Fruit fly (Drosophila melanogaster) whole organism, embryonic: ENCODE data around the gene Tim9b.

Source experiments
- BEAF-32 ChIP-seq: fragments of 200-800 bp; sonication (Bioruptor generic); optimal IDR thresholded peaks from 3 replicates; lab custom pipeline; 2017; ENCODE audit warnings: missing biosample characterization, missing genetic modification characterization, mild to moderate bottlenecking, moderate library complexity, missing genetic modification reagents
- Blimp-1 ChIP-seq: fragments of 200-800 bp; sonication (Bioruptor generic); optimal IDR thresholded peaks from 3 replicates; lab custom pipeline; 2018; ENCODE audit warnings: missing biosample characterization, missing genetic modification characterization, mild to moderate bottlenecking, moderate library complexity, missing genetic modification reagents
- CG10565 ChIP-seq: fragments of 200-800 bp; sonication (Bioruptor generic); optimal IDR thresholded peaks from 3 replicates; lab custom pipeline; 2016; ENCODE audit warnings: missing biosample characterization, mild to moderate bottlenecking, missing genetic modification characterization
- CG12391 ChIP-seq: fragments of 200-800 bp; sonication (Bioruptor generic); optimal IDR thresholded peaks from 3 replicates; lab custom pipeline; 2018; ENCODE audit warnings: missing biosample characterization, mild to moderate bottlenecking, missing genetic modification characterization, moderate library complexity
- CG13123 ChIP-seq: fragments of 200-800 bp; sonication (Bioruptor generic); optimal IDR thresholded peaks from 2 replicates; lab custom pipeline; 2016; ENCODE audit warnings: missing biosample characterization, missing genetic modification characterization
- CG15011 ChIP-seq: fragments of 200-800 bp; sonication (Bioruptor generic); optimal IDR thresholded peaks from 3 replicates; lab custom pipeline; 2018; ENCODE audit warnings: missing biosample characterization, mild to moderate bottlenecking, missing genetic modification characterization
- CG15601 ChIP-seq: fragments of 200-800 bp; sonication (Bioruptor generic); optimal IDR thresholded peaks from 3 replicates; lab custom pipeline; 2019; ENCODE audit warnings: missing biosample characterization, mild to moderate bottlenecking, missing genetic modification characterization, moderate library complexity
- CG16813 ChIP-seq: fragments of 200-800 bp; sonication (Bioruptor generic); IDR thresholded peaks from 3 replicates; pipeline ENCODE4 v1.3.6; 2022; ENCODE audit warnings: missing biosample characterization, missing genetic modification characterization; ENCODE audit not compliant: partially characterized antibody
- CG17186 ChIP-seq: fragments of 200-800 bp; sonication (Bioruptor generic); optimal IDR thresholded peaks from 3 replicates; lab custom pipeline; 2017; ENCODE audit warnings: missing biosample characterization, missing genetic modification reagents, missing genetic modification characterization
- CG1792 ChIP-seq: fragments of 200-800 bp; sonication (Bioruptor generic); optimal IDR thresholded peaks from 2 replicates; lab custom pipeline; 2016; ENCODE audit warnings: missing biosample characterization, missing genetic modification characterization
- CG2116 ChIP-seq: fragments of 200-800 bp; sonication (Bioruptor generic); optimal IDR thresholded peaks from 3 replicates; lab custom pipeline; 2018; ENCODE audit warnings: missing biosample characterization, mild to moderate bottlenecking, missing genetic modification characterization
- CG2120 ChIP-seq: fragments of 200-800 bp; sonication (Bioruptor generic); optimal IDR thresholded peaks from 3 replicates; lab custom pipeline; 2016; ENCODE audit warnings: missing biosample characterization, missing genetic modification characterization
- CG30020 ChIP-seq: fragments of 200-800 bp; optimal IDR thresholded peaks from 2 replicates; lab custom pipeline; 2019; ENCODE audit warnings: missing biosample characterization, mild to moderate bottlenecking, missing genetic modification characterization, moderate library complexity
- CG3163 ChIP-seq: fragments of 200-800 bp; sonication (Bioruptor generic); optimal IDR thresholded peaks from 3 replicates; lab custom pipeline; 2016; ENCODE audit warnings: missing biosample characterization, missing genetic modification characterization
- CG32532 ChIP-seq: fragments of 200-800 bp; sonication (Bioruptor generic); IDR thresholded peaks from 2 replicates; pipeline ENCODE4 v1.3.6; 2022; ENCODE audit warnings: missing biosample characterization, missing genetic modification characterization
- CG3838 ChIP-seq: fragments of 200-800 bp; sonication (Bioruptor generic); optimal IDR thresholded peaks from 3 replicates; lab custom pipeline; 2016; ENCODE audit warnings: missing biosample characterization, missing genetic modification characterization
- CG4617 ChIP-seq: fragments of 200-800 bp; sonication (Bioruptor generic); optimal IDR thresholded peaks from 3 replicates; lab custom pipeline; 2016; ENCODE audit warnings: missing biosample characterization, missing genetic modification characterization, borderline replicate concordance
- CG6813 ChIP-seq: fragments of 200-800 bp; sonication (Bioruptor generic); optimal IDR thresholded peaks from 2 replicates; lab custom pipeline; 2017; ENCODE audit warnings: missing biosample characterization, missing genetic modification characterization, mild to moderate bottlenecking, moderate library complexity, missing genetic modification reagents
- CG7963 ChIP-seq: fragments of 200-800 bp; sonication (Bioruptor generic); IDR thresholded peaks from 3 replicates; pipeline ENCODE4 v1.3.6; 2022; ENCODE audit warnings: missing biosample characterization, missing genetic modification characterization; ENCODE audit not compliant: partially characterized antibody
- CG9727 ChIP-seq: fragments of 200-800 bp; sonication (Bioruptor generic); optimal IDR thresholded peaks from 3 replicates; lab custom pipeline; 2017; ENCODE audit warnings: missing biosample characterization, mild to moderate bottlenecking, missing genetic modification characterization
- CG9797 ChIP-seq: fragments of 200-800 bp; sonication (Bioruptor generic); optimal IDR thresholded peaks from 3 replicates; lab custom pipeline; 2018; ENCODE audit warnings: missing biosample characterization, mild to moderate bottlenecking, missing genetic modification characterization
- E2f2 ChIP-seq: fragments of 200-800 bp; sonication (Bioruptor generic); IDR thresholded peaks from 2 replicates; pipeline ENCODE4 v1.3.6; 2022; ENCODE audit warnings: missing biosample characterization, missing genetic modification characterization
- Ets65A ChIP-seq: fragments of 200-800 bp; sonication (Bioruptor generic); peaks from one replicate; lab custom pipeline; 2016; ENCODE audit warnings: missing biosample characterization, missing genetic modification characterization
- Jarid2 ChIP-seq: fragments of 200-800 bp; sonication (Bioruptor generic); optimal IDR thresholded peaks from 3 replicates; lab custom pipeline; 2017; ENCODE audit warnings: mild to moderate bottlenecking, missing biosample characterization, missing genetic modification reagents, missing genetic modification characterization
- Meics ChIP-seq: fragments of 200-800 bp; sonication (Bioruptor generic); optimal IDR thresholded peaks from 2 replicates; lab custom pipeline; 2017; ENCODE audit warnings: missing biosample characterization, mild to moderate bottlenecking, missing genetic modification characterization
- NK7.1 ChIP-seq: fragments of 200-800 bp; sonication (Bioruptor generic); optimal IDR thresholded peaks from 3 replicates; lab custom pipeline; 2016; ENCODE audit warnings: missing biosample characterization, missing genetic modification characterization
- Scr ChIP-seq: fragments of 200-800 bp; sonication (Bioruptor generic); IDR thresholded peaks from 2 replicates; pipeline ENCODE4 v1.3.6; 2022; ENCODE audit warnings: missing biosample characterization, missing genetic modification characterization; ENCODE audit not compliant: partially characterized antibody
- Sin3A ChIP-seq: fragments of >200 bp; optimal IDR thresholded peaks from 2 replicates; lab custom pipeline; 2018
- Sox102F ChIP-seq: fragments of 200-800 bp; sonication (Bioruptor generic); optimal IDR thresholded peaks from 2 replicates; lab custom pipeline; 2018; ENCODE audit warnings: missing biosample characterization, mild to moderate bottlenecking, missing genetic modification characterization, moderate library complexity
- Sry-δ ChIP-seq: fragments of 200-800 bp; sonication (Bioruptor generic); optimal IDR thresholded peaks from 2 replicates; lab custom pipeline; 2016; ENCODE audit warnings: missing biosample characterization, missing genetic modification characterization
- Xbp1 ChIP-seq: fragments of 200-800 bp; sonication (Bioruptor generic); optimal IDR thresholded peaks from 3 replicates; lab custom pipeline; 2016; ENCODE audit warnings: missing biosample characterization, mild to moderate bottlenecking, missing genetic modification characterization
- al ChIP-seq: fragments of 200-800 bp; sonication (Bioruptor generic); IDR thresholded peaks from 2 replicates; pipeline ENCODE4 v1.3.6; 2022; ENCODE audit warnings: missing biosample characterization, missing genetic modification characterization
- crc ChIP-seq: fragments of 200-800 bp; sonication (Bioruptor generic); optimal IDR thresholded peaks from 2 replicates; lab custom pipeline; 2016; ENCODE audit warnings: missing biosample characterization, missing genetic modification characterization
- croc ChIP-seq: fragments of 200-800 bp; sonication (Bioruptor generic); conservative IDR thresholded peaks from 3 replicates; pipeline ENCODE4 v1.3.6; 2022; ENCODE audit warnings: missing biosample characterization, missing genetic modification characterization
- en ChIP-seq: fragments of 200-800 bp; sonication (Bioruptor generic); optimal IDR thresholded peaks from 2 replicates; lab custom pipeline; 2016; ENCODE audit warnings: missing biosample characterization, missing genetic modification characterization
- grau ChIP-seq: fragments of 200-800 bp; optimal IDR thresholded peaks from 3 replicates; lab custom pipeline; 2019; ENCODE audit warnings: missing biosample characterization, mild to moderate bottlenecking, missing genetic modification characterization, moderate library complexity
- hbn ChIP-seq: fragments of 200-800 bp; sonication (Bioruptor generic); IDR thresholded peaks from 2 replicates; pipeline ENCODE4 v1.3.6; 2022; ENCODE audit warnings: missing biosample characterization, missing genetic modification characterization; ENCODE audit not compliant: partially characterized antibody
- ind ChIP-seq: fragments of 200-800 bp; sonication (Bioruptor generic); optimal IDR thresholded peaks from 3 replicates; lab custom pipeline; 2016; ENCODE audit warnings: missing biosample characterization, missing genetic modification characterization
- lola ChIP-seq, 3 experiments: fragments of >200 bp in 2 of 3; fragments of 200-800 bp in 1 of 3; sonication (Bioruptor generic) in 1 of 3; optimal IDR thresholded peaks; 2 replicates each; lab custom pipeline; 2017 to 2019; ENCODE audit warnings: missing biosample characterization in 3 of 3, missing genetic modification characterization in 3 of 3, mild to moderate bottlenecking in 1 of 3, moderate library complexity in 1 of 3
- maf-S ChIP-seq: fragments of 200-800 bp; sonication (Bioruptor generic); optimal IDR thresholded peaks from 2 replicates; lab custom pipeline; 2016; ENCODE audit warnings: missing biosample characterization, missing genetic modification characterization
- pzg ChIP-seq: fragments of 200-800 bp; sonication (Bioruptor generic); optimal IDR thresholded peaks from 3 replicates; lab custom pipeline; 2018; ENCODE audit warnings: missing biosample characterization, mild to moderate bottlenecking, missing genetic modification characterization, moderate library complexity
- rib ChIP-seq: fragments of 200-800 bp; sonication (Bioruptor generic); IDR thresholded peaks from 2 replicates; pipeline ENCODE4 v1.3.6; 2022; ENCODE audit warnings: missing biosample characterization, missing genetic modification characterization
- run ChIP-seq: fragments of 200-800 bp; sonication (Bioruptor generic); optimal IDR thresholded peaks from 3 replicates; lab custom pipeline; 2018; ENCODE audit warnings: missing biosample characterization, mild to moderate bottlenecking, missing genetic modification characterization
- salm ChIP-seq: fragments of 200-800 bp; sonication (Bioruptor generic); optimal IDR thresholded peaks from 2 replicates; lab custom pipeline; 2018; ENCODE audit warnings: missing biosample characterization, mild to moderate bottlenecking, missing genetic modification characterization
- sd ChIP-seq: fragments of 200-800 bp; sonication (Bioruptor generic); optimal IDR thresholded peaks from 3 replicates; lab custom pipeline; 2018; ENCODE audit warnings: missing biosample characterization, mild to moderate bottlenecking, missing genetic modification characterization, moderate library complexity
- sens ChIP-seq: fragments of 200-800 bp; sonication (Bioruptor generic); peaks from one replicate; lab custom pipeline; 2016; ENCODE audit warnings: missing biosample characterization, missing genetic modification characterization
- slbo ChIP-seq: fragments of 200-800 bp; sonication (Bioruptor generic); IDR thresholded peaks from 2 replicates; pipeline ENCODE4 v1.3.6; 2022; ENCODE audit warnings: missing biosample characterization, missing genetic modification characterization
- ssp ChIP-seq: fragments of 200-800 bp; sonication (Bioruptor generic); IDR thresholded peaks from 2 replicates; pipeline ENCODE4 v1.3.6; 2022; ENCODE audit warnings: missing biosample characterization, missing genetic modification characterization
- trem ChIP-seq: fragments of 200-800 bp; optimal IDR thresholded peaks from 3 replicates; lab custom pipeline; 2019; ENCODE audit warnings: missing biosample characterization, mild to moderate bottlenecking, missing genetic modification characterization, moderate library complexity

The Tim9b gene

DNA sequence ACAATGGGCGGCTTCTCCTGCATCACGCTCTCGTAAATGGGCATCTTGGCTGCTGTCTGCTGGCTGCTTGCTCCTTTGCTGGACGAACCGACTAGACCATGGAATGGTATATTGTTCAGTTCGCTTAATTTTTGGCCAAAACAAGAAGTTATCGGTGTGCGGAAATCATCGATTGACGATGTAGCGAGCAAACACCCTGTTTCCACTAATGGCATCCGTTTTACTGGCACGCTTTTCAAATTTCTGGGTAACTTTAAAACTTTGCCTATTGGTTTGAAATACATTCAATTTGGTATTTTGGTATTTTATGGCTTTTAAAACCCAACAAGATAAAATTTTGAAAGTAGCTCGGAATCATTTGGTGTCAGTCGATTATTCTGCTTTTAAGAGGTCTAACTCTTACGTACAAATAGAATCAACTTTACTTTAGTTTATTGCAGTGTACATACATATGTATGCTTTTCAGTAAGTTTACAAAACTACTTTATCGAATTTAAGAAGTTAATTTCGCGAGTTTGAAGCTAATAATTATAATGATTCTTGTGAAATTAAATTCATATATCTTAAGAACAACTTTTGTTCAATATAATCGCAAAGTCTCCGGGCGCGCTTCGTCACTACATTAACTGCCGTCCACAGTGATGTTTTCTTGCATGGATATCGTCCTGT is 27.7 kb upstream of the Tim9b start, which contains the start of gene Arp10:
TSS of gene Arp10 (minus strand) at position 304 of the 669 bp plus-strand sequence.
- TF ChIP-seq run (tag; lab: Kevin White, UChicago): no peak
- peak in 2 of 3 experiments; percentile 3 to 81 for TF ChIP-seq lola (GFP tag; optimal IDR thresholded peaks at IDR 0.05; lab: Kevin White, UChicago)
- TF ChIP-seq CG15601 (tag; lab: Kevin White, UChicago): no peak
- no peak for TF ChIP-seq sd (tag; lab: Kevin White, UChicago)
- peak; percentile 60; the same call in 2 of the 3 replicates for TF ChIP-seq CG16813 (GFP tag; lab: Robert Waterston, UW)
- no peak for TF ChIP-seq CG7963
- no peak for TF ChIP-seq CG1792 (GFP tag; lab: Kevin White, UChicago)
- peak; percentile 41 for TF ChIP-seq CG2120 (GFP tag; lab: Kevin White, UChicago)
- TF ChIP-seq hbn (GFP tag; lab: Robert Waterston, UW): 0 out of 2 replicates have a peak, but pooled peaks have one; percentile 31
- peak; percentile 46 for TF ChIP-seq grau (tag; lab: Kevin White, UChicago)
- TF ChIP-seq CG3163 (GFP tag; lab: Kevin White, UChicago): peak; percentile 23
- no peak for TF ChIP-seq CG3838 (GFP tag; lab: Kevin White, UChicago)
- TF ChIP-seq al: no peak
- no peak for TF ChIP-seq maf-S
- no peak for TF ChIP-seq Sox102F (GFP tag; lab: Kevin White, UChicago)
- TF ChIP-seq CG13123 (GFP tag; lab: Kevin White, UChicago): no peak
- peak; percentile 75 for TF ChIP-seq E2f2
- peak; percentile 62 for TF ChIP-seq BEAF-32 (GFP tag; lab: Kevin White, UChicago)
- TF ChIP-seq Scr (GFP tag; lab: Robert Waterston, UW): peak; percentile 51
- TF ChIP-seq CG30020: peak; percentile 88
- peak; percentile 0 for TF ChIP-seq ind (GFP tag; lab: Kevin White, UChicago)
- peak; percentile 18 for TF ChIP-seq CG9797 (GFP tag; lab: Kevin White, UChicago)
- TF ChIP-seq croc (GFP tag; lab: Robert Waterston, UW): no peak
- TF ChIP-seq Meics (GFP tag; lab: Kevin White, UChicago): peak; percentile 82
- TF ChIP-seq NK7.1 (GFP tag; lab: Kevin White, UChicago): no peak
- TF ChIP-seq CG10565 (GFP tag; lab: Kevin White, UChicago): no peak
- peak; percentile 41 for TF ChIP-seq Ets65A (GFP tag; lab: Kevin White, UChicago)
- TF ChIP-seq en (GFP tag; lab: Kevin White, UChicago): no peak
- peak; percentile 59 for TF ChIP-seq pzg
- peak; percentile 36 for TF ChIP-seq trem
- peak; percentile 40 for TF ChIP-seq Sin3A
- no peak for TF ChIP-seq CG15011
- no peak for TF ChIP-seq crc (GFP tag; lab: Kevin White, UChicago)
- TF ChIP-seq CG17186 (GFP tag; lab: Kevin White, UChicago): peak; percentile 44
- TF ChIP-seq Xbp1: peak; percentile 31
- no peak for TF ChIP-seq salm (tag; lab: Kevin White, UChicago)
- peak; percentile 33 for TF ChIP-seq CG12391 (tag; lab: Kevin White, UChicago)
- TF ChIP-seq ssp: peak; percentile 92
- TF ChIP-seq CG6813: no peak
- TF ChIP-seq Blimp-1 (GFP tag; lab: Kevin White, UChicago): no peak
- no peak for TF ChIP-seq Jarid2 (GFP tag; lab: Kevin White, UChicago)
- TF ChIP-seq CG32532 (GFP tag; lab: Robert Waterston, UW): peak; percentile 36; the same call in 1 of the 2 replicates
- TF ChIP-seq CG9727: peak; percentile 18
- TF ChIP-seq slbo: peak; percentile 9; the same call in 1 of the 2 replicates
- TF ChIP-seq sens: peak; percentile 72
- TF ChIP-seq CG4617 (GFP tag; lab: Kevin White, UChicago): peak; percentile 39
- TF ChIP-seq CG2116 (GFP tag; lab: Kevin White, UChicago): peak; percentile 61
- TF ChIP-seq rib (GFP tag; lab: Robert Waterston, UW): no peak
- TF ChIP-seq Sry-δ (GFP tag; lab: Kevin White, UChicago): peak; percentile 57
